Fruit fly (Drosophila melanogaster) S2 (cell line): ENCODE data around the gene I-2.

ENCODE experiments used
- CG8478 ChIP-seq: fragments of >200 bp; optimal IDR thresholded peaks from 2 replicates; lab custom pipeline; 2018
- CTCF ChIP-seq, 2 experiments: fragments of >200 bp; optimal IDR thresholded peaks; 2 replicates each; lab custom pipeline; 2018

- TF ChIP-seq CTCF (optimal IDR thresholded peaks at IDR 0.05; lab: Kevin White, UChicago), result no peak
- no peak for TF ChIP-seq CG8478 (lab: Kevin White, UChicago)
These were observed 42.1 kb upstream of the I-2 start, which contains the start of gene CG34382 for dm6 chr3L:9878685-9879084.
